Fruit fly (Drosophila melanogaster): ENCODE data around the gene CG8475.

CG8475 gene

DNA sequence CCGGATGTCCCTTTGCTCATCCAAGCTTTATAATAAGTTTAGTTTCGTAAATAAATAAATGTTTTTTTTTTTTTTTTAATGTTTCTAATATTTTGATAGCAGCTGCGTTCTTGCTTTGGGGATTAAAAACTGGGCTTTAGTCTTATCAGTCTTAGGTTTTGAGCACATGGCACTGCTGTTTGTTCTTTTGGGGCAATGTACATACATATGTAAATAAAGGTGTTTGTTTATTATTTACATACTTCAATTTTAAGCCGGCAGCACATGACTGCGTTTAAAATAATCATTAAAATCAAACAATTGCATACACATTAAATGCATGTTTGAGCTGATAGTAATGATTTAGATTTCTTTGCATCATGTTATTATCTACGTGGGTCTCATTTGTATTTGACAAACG, 32.5 kb downstream of the CG8475 start (continued):
- TF ChIP-seq fd96Cb (tag; optimal IDR thresholded peaks at IDR 0.05) (peak; percentile 72), CG8290 (GFP tag; optimal IDR thresholded peaks at IDR 0.05) (peak; percentile 70), CG8290 (tag; optimal IDR thresholded peaks at IDR 0.05) (peak; percentile 76 to 87), ara (GFP tag; IDR thresholded peaks at IDR 0.05) (peak; percentile 84), seq (GFP tag; IDR thresholded peaks at IDR 0.05) (peak; percentile 41; the same call in 1 of the 2 replicates), Dref (GFP tag; IDR thresholded peaks at IDR 0.05) (no peak), CG12155 (GFP tag; optimal IDR thresholded peaks at IDR 0.05) (no peak), CG4854 (GFP tag; optimal IDR thresholded peaks at IDR 0.05) (peak; percentile 72), zen (tag; optimal IDR thresholded peaks at IDR 0.05) (peak; percentile 53), gsb-n (tag; optimal IDR thresholded peaks at IDR 0.05) (peak; percentile 88), sens-2 (GFP tag; IDR thresholded peaks at IDR 0.05) (peak; percentile 74), Dip3 (GFP tag; optimal IDR thresholded peaks at IDR 0.05) (no peak), ken (GFP tag; IDR thresholded peaks at IDR 0.05) (peak; percentile 57; the same call in 1 of the 3 replicates), CG34422 (GFP tag; IDR thresholded peaks at IDR 0.05) (no peak; the same call in 2 of the 3 replicates), mirr (GFP tag; optimal IDR thresholded peaks at IDR 0.05) (peak; percentile 39), CG2120 (GFP tag; optimal IDR thresholded peaks at IDR 0.05) (peak; percentile 17), CG12391 (tag; optimal IDR thresholded peaks at IDR 0.05) (peak; percentile 54), CG3065 (GFP tag; optimal IDR thresholded peaks at IDR 0.05) (peak; percentile 59), Taf1 (GFP tag; IDR thresholded peaks at IDR 0.05) (no peak), salm (tag; optimal IDR thresholded peaks at IDR 0.05) (peak; percentile 85), CG30403 (GFP tag; optimal IDR thresholded peaks at IDR 0.05) (peak; percentile 11), Drgx (GFP tag; IDR thresholded peaks at IDR 0.05) (no peak), Oaz (GFP tag; IDR thresholded peaks at IDR 0.05) (no peak), Antp (GFP tag; optimal IDR thresholded peaks at IDR 0.05) (peak; percentile 15), NC2α (GFP tag; optimal IDR thresholded peaks at IDR 0.05) (peak; percentile 77), CG15514 (GFP tag; optimal IDR thresholded peaks at IDR 0.05) (peak; percentile 54), chinmo (GFP tag; IDR thresholded peaks at IDR 0.05; ENCODE audit: partially characterized antibody) (no peak), C15 (GFP tag; IDR thresholded peaks at IDR 0.05) (0 out of 3 replicates have a peak, but pooled peaks have one; percentile 37), Fer2 (tag; optimal IDR thresholded peaks at IDR 0.05) (peak; percentile 54), gem (tag; optimal IDR thresholded peaks at IDR 0.05) (peak; percentile 85), disco-r (GFP tag; optimal IDR thresholded peaks at IDR 0.05) (peak; percentile 56), inv (GFP tag; IDR thresholded peaks at IDR 0.05; ENCODE audit: partially characterized antibody) (no peak), gce (GFP tag; IDR thresholded peaks at IDR 0.05) (peak; percentile 76; the same call in 2 of the 3 replicates), usp (GFP tag; optimal IDR thresholded peaks at IDR 0.05) (no peak), scrt (GFP tag; optimal IDR thresholded peaks at IDR 0.05) (peak; percentile 66), hbn (GFP tag; IDR thresholded peaks at IDR 0.05; ENCODE audit: partially characterized antibody) (no peak), fru (optimal IDR thresholded peaks at IDR 0.05) (no peak), CG18764 (GFP tag; optimal IDR thresholded peaks at IDR 0.05) (peak; percentile 83), CG15479 (GFP tag; optimal IDR thresholded peaks at IDR 0.05) (no peak), CG10267 (tag; optimal IDR thresholded peaks at IDR 0.05) (peak; percentile 54), CG8924 (tag; optimal IDR thresholded peaks at IDR 0.05) (peak; percentile 74), vvl (GFP tag; IDR thresholded peaks at IDR 0.05) (peak; percentile 82), Trl (optimal IDR thresholded peaks at IDR 0.05) (no peak), Trl (GFP tag; optimal IDR thresholded peaks at IDR 0.05) (peak; percentile 80), emc (GFP tag; optimal IDR thresholded peaks at IDR 0.05) (no peak), Dbx (GFP tag; IDR thresholded peaks at IDR 0.05) (no peak), jumu (GFP tag; optimal IDR thresholded peaks at IDR 0.05) (peak; percentile 20), Asciz (GFP tag; optimal IDR thresholded peaks at IDR 0.05) (peak; percentile 97), CG1647 (GFP tag; optimal IDR thresholded peaks at IDR 0.05) (peak; percentile 78), grn (GFP tag; optimal IDR thresholded peaks at IDR 0.05) (peak; percentile 74), slou (GFP tag; optimal IDR thresholded peaks at IDR 0.05) (peak; percentile 18), CG8281 (tag; optimal IDR thresholded peaks at IDR 0.05) (peak; percentile 55), sima (GFP tag; optimal IDR thresholded peaks at IDR 0.05) (peak; percentile 50)
